Worm (Caenorhabditis elegans) whole organism, L3 larva: ENCODE data around the gene ZK1236.5.

Source experiments
- R02D3.7 ChIP-seq: fragments of 150-350 bp; optimal IDR thresholded peaks from 2 replicates; lab custom pipeline; 2014; ENCODE audit warnings: missing biosample characterization, missing genetic modification characterization
- ZK546.5 ChIP-seq: sonication (generic microtip); optimal IDR thresholded peaks from 2 replicates; lab custom pipeline; 2017; ENCODE audit warnings: missing biosample characterization, missing genetic modification characterization
- aly-2 ChIP-seq: fragments of 150-350 bp; optimal IDR thresholded peaks from 2 replicates; lab custom pipeline; 2014; ENCODE audit warnings: missing biosample characterization, missing genetic modification characterization
- ama-1 ChIP-seq: fragments of 150-350 bp; optimal IDR thresholded peaks from 2 replicates; lab custom pipeline; 2018
- ceh-16 ChIP-seq: sonication (generic microtip); optimal IDR thresholded peaks from 2 replicates; lab custom pipeline; 2017; ENCODE audit warnings: missing biosample characterization, missing genetic modification characterization
- ceh-28 ChIP-seq: fragments of 150-350 bp; optimal IDR thresholded peaks from 2 replicates; lab custom pipeline; 2014; ENCODE audit warnings: missing biosample characterization, missing genetic modification reagents, missing genetic modification characterization
- ceh-82 ChIP-seq: fragments of 150-350 bp; optimal IDR thresholded peaks from 2 replicates; lab custom pipeline; 2014; ENCODE audit warnings: missing biosample characterization, missing genetic modification characterization
- ceh-9 ChIP-seq: sonication (generic microtip); optimal IDR thresholded peaks from 2 replicates; lab custom pipeline; 2018; ENCODE audit warnings: missing biosample characterization, missing genetic modification characterization
- daf-12 ChIP-seq: fragments of 150-350 bp; optimal IDR thresholded peaks from 2 replicates; lab custom pipeline; 2014; ENCODE audit warnings: missing biosample characterization, missing genetic modification reagents, missing genetic modification characterization
- egl-27 ChIP-seq: sonication (generic microtip); optimal IDR thresholded peaks from 4 replicates; lab custom pipeline; 2017; ENCODE audit warnings: missing biosample characterization, missing genetic modification reagents, missing genetic modification characterization
- egl-5 ChIP-seq: fragments of 150-350 bp; optimal IDR thresholded peaks from 2 replicates; lab custom pipeline; 2017; ENCODE audit warnings: missing biosample characterization, missing genetic modification reagents, missing genetic modification characterization, inconsistent platforms
- elt-1 ChIP-seq: fragments of 150-350 bp; optimal IDR thresholded peaks from 2 replicates; lab custom pipeline; 2014; ENCODE audit warnings: missing biosample characterization, missing genetic modification characterization
- elt-2 ChIP-seq: sonication (generic microtip); optimal IDR thresholded peaks from 2 replicates; lab custom pipeline; 2016; ENCODE audit warnings: missing genetic modification reagents, mild to moderate bottlenecking, missing genetic modification characterization, missing compliant biosample characterization
- elt-3 ChIP-seq, 3 experiments: fragments of 150-350 bp in 1 of 3; sonication (generic microtip) in 2 of 3; optimal IDR thresholded peaks; 2 replicates in 2 of 3; 4 replicates in 1 of 3; lab custom pipeline; 2014 to 2017; ENCODE audit warnings: missing biosample characterization in 3 of 3, missing genetic modification characterization in 3 of 3
- eor-1 ChIP-seq, 2 experiments: fragments of 150-350 bp; optimal IDR thresholded peaks; 2 replicates each; lab custom pipeline; 2014 to 2018; ENCODE audit warnings: missing biosample characterization in 2 of 2, missing genetic modification characterization in 2 of 2
- fkh-10 ChIP-seq: sonication (generic microtip); optimal IDR thresholded peaks from 2 replicates; lab custom pipeline; 2017; ENCODE audit warnings: missing biosample characterization, missing genetic modification reagents, missing genetic modification characterization
- fkh-2 ChIP-seq: fragments of 150-350 bp; optimal IDR thresholded peaks from 2 replicates; lab custom pipeline; 2014; ENCODE audit warnings: missing biosample characterization, missing genetic modification reagents, missing genetic modification characterization
- hmg-11 ChIP-seq: sonication (generic microtip); optimal IDR thresholded peaks from 2 replicates; lab custom pipeline; 2016; ENCODE audit warnings: missing genetic modification characterization, missing compliant biosample characterization
- jun-1 ChIP-seq: fragments of 150-350 bp; optimal IDR thresholded peaks from 2 replicates; lab custom pipeline; 2014; ENCODE audit warnings: missing biosample characterization, missing genetic modification reagents, missing genetic modification characterization
- lin-15B ChIP-seq: fragments of 150-350 bp; optimal IDR thresholded peaks from 2 replicates; lab custom pipeline; 2014; ENCODE audit warnings: missing biosample characterization, missing genetic modification characterization
- lin-39 ChIP-seq: fragments of 150-350 bp; optimal IDR thresholded peaks from 2 replicates; lab custom pipeline; 2018; ENCODE audit warnings: missing biosample characterization, missing genetic modification reagents, missing genetic modification characterization
- lsy-12 ChIP-seq: sonication (generic microtip); optimal IDR thresholded peaks from 2 replicates; lab custom pipeline; 2016; ENCODE audit warnings: mild to moderate bottlenecking, missing genetic modification characterization, missing compliant biosample characterization
- mdl-1 ChIP-seq: fragments of 150-350 bp; optimal IDR thresholded peaks from 2 replicates; lab custom pipeline; 2014; ENCODE audit warnings: missing biosample characterization, missing genetic modification characterization
- mml-1 ChIP-seq: fragments of 150-350 bp; sonication (generic microtip); optimal IDR thresholded peaks from 3 replicates; lab custom pipeline; 2014; ENCODE audit warnings: missing biosample characterization, missing genetic modification characterization
- nfya-1 ChIP-seq: sonication (generic microtip); optimal IDR thresholded peaks from 2 replicates; lab custom pipeline; 2017; ENCODE audit warnings: missing genetic modification characterization, mild to moderate bottlenecking, missing compliant biosample characterization, antibody characterized with exemption, moderate library complexity; ENCODE audit not compliant: insufficient read depth
- nhr-11 ChIP-seq: fragments of 150-350 bp; optimal IDR thresholded peaks from 2 replicates; lab custom pipeline; 2014; ENCODE audit warnings: missing biosample characterization, missing genetic modification characterization
- nhr-23 ChIP-seq: fragments of 150-350 bp; optimal IDR thresholded peaks from 2 replicates; lab custom pipeline; 2014; ENCODE audit warnings: missing biosample characterization, missing genetic modification reagents, missing genetic modification characterization
- nhr-237 ChIP-seq: fragments of 150-350 bp; optimal IDR thresholded peaks from 2 replicates; lab custom pipeline; 2014; ENCODE audit warnings: missing biosample characterization, missing genetic modification characterization
- nhr-25 ChIP-seq: sonication (generic microtip); optimal IDR thresholded peaks from 2 replicates; lab custom pipeline; 2017; ENCODE audit warnings: missing biosample characterization, missing genetic modification characterization
- nhr-28 ChIP-seq: fragments of 150-350 bp; optimal IDR thresholded peaks from 2 replicates; lab custom pipeline; 2014; ENCODE audit warnings: missing biosample characterization, missing genetic modification characterization
- nhr-43 ChIP-seq: sonication (generic microtip); optimal IDR thresholded peaks from 2 replicates; lab custom pipeline; 2016; ENCODE audit warnings: mild to moderate bottlenecking, missing genetic modification characterization, missing compliant biosample characterization; ENCODE audit not compliant: poor library complexity, severe bottlenecking
- nhr-67 ChIP-seq: fragments of 150-350 bp; optimal IDR thresholded peaks from 2 replicates; lab custom pipeline; 2014; ENCODE audit warnings: missing biosample characterization, missing genetic modification characterization
- nhr-77 ChIP-seq: fragments of 150-350 bp; optimal IDR thresholded peaks from 2 replicates; lab custom pipeline; 2014; ENCODE audit warnings: missing biosample characterization, missing genetic modification characterization
- pha-4 ChIP-seq: fragments of 150-350 bp; optimal IDR thresholded peaks from 2 replicates; lab custom pipeline; 2014; ENCODE audit warnings: missing biosample characterization, missing genetic modification reagents, missing genetic modification characterization
- pqm-1 ChIP-seq: fragments of 150-350 bp; optimal IDR thresholded peaks from 2 replicates; lab custom pipeline; 2017; ENCODE audit warnings: missing biosample characterization, missing genetic modification characterization, inconsistent platforms
- skn-1 ChIP-seq: fragments of 150-350 bp; optimal IDR thresholded peaks from 2 replicates; lab custom pipeline; 2014; ENCODE audit warnings: missing biosample characterization, missing genetic modification characterization
- snpc-4 ChIP-seq: fragments of 150-350 bp; optimal IDR thresholded peaks from 2 replicates; lab custom pipeline; 2014; ENCODE audit warnings: missing biosample characterization, missing genetic modification characterization
- tbx-2 ChIP-seq: sonication (generic microtip); optimal IDR thresholded peaks from 2 replicates; lab custom pipeline; 2016; ENCODE audit warnings: mild to moderate bottlenecking, missing genetic modification characterization, missing compliant biosample characterization
- unc-39 ChIP-seq: sonication (generic microtip); optimal IDR thresholded peaks from 4 replicates; lab custom pipeline; 2017; ENCODE audit warnings: missing biosample characterization, missing genetic modification characterization
- unc-62 ChIP-seq: fragments of 150-350 bp; sonication (generic microtip); optimal IDR thresholded peaks from 4 replicates; lab custom pipeline; 2014; ENCODE audit warnings: missing biosample characterization, missing genetic modification reagents, missing genetic modification characterization
- zag-1 ChIP-seq: fragments of 150-350 bp; optimal IDR thresholded peaks from 2 replicates; lab custom pipeline; 2014; ENCODE audit warnings: missing biosample characterization, missing genetic modification characterization
- ztf-11 ChIP-seq: fragments of 150-350 bp; optimal IDR thresholded peaks from 2 replicates; lab custom pipeline; 2014; ENCODE audit warnings: missing biosample characterization, missing genetic modification characterization
- ztf-4 ChIP-seq: fragments of 150-350 bp; optimal IDR thresholded peaks from 2 replicates; lab custom pipeline; 2014; ENCODE audit warnings: missing biosample characterization, missing genetic modification characterization

The ZK1236.5 gene

DNA sequence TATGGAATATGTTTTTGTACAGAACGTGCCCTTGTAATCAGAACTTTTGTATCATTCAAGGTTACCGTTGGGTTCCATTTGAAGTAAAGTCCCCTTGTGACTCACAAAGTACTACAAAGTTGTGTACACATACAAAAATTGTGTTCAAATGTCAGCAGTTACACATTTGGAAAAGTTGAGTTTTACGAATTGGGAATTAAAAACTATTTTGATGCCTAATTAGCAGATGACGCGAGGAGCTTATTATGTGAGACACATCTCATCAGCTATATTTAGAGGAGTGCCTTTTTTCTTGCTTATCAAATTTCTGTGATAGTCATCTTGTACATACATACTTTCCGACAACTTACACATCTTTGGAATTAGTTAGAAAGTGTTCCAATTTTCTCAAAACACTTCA is 18.5 kb downstream of the ZK1236.5 start:
- TF ChIP-seq egl-5: no peak
- peak; percentile 32 for TF ChIP-seq pha-4 (tag; lab: Kevin White, UChicago)
- TF ChIP-seq fkh-10 (GFP tag; lab: Kevin White, UChicago): no peak

DNA sequence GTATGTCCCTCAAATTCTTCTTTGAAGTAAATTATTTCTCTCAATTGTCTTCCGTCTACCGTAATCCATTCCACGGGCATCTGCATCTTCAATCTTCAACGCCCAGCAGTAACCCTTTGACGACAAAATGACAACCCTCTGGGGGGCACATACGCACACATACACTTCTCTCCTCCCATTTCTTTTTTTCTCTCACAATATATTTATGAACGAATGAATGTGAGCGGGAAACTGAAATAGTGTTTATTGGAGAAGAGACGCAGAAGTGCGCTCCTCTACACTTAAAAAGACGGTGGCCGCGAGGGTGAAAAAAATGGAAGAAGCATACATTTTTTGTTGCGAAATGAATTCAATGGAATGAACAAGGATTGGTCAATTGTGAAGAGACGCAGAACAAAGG is 20.0 kb downstream of the ZK1236.5 start:
- TF ChIP-seq lsy-12 (peak; percentile 85), pha-4 (tag; lab: Kevin White, UChicago) (peak; percentile 82), nhr-67 (no peak), ztf-11 (no peak), unc-39 (no peak), ceh-9 (tag; lab: Kevin White, UChicago) (no peak), zag-1 (tag; lab: Kevin White, UChicago) (no peak), egl-27 (tag; lab: Kevin White, UChicago) (no peak), nhr-23 (tag; lab: Kevin White, UChicago) (peak; percentile 78), egl-5 (peak; percentile 60), ama-1 (lab: Kevin White, UChicago) (no peak), lin-15B (tag; lab: Kevin White, UChicago) (peak; percentile 88), ZK546.5 (no peak), eor-1 (tag; optimal IDR thresholded peaks at IDR 0.05; lab: Kevin White, UChicago) (no peak), elt-1 (peak; percentile 55), aly-2 (no peak), snpc-4 (peak; percentile 82), elt-3 (tag; optimal IDR thresholded peaks at IDR 0.05; lab: Kevin White, UChicago) (no peak), elt-2 (tag; lab: Kevin White, UChicago) (peak; percentile 65), mdl-1 (no peak), R02D3.7 (tag; lab: Kevin White, UChicago) (peak; percentile 23), nhr-237 (tag; lab: Kevin White, UChicago) (no peak), nhr-11 (tag; lab: Kevin White, UChicago) (no peak), nhr-43 (tag; lab: Kevin White, UChicago) (peak; percentile 14), tbx-2 (tag; lab: Kevin White, UChicago) (no peak), skn-1 (tag; lab: Kevin White, UChicago) (peak; percentile 35), nhr-25 (tag; lab: Kevin White, UChicago) (peak; percentile 83), nhr-77 (tag; lab: Kevin White, UChicago) (no peak), daf-12 (tag; lab: Kevin White, UChicago) (no peak), jun-1 (tag; lab: Kevin White, UChicago) (no peak), lin-39 (tag; lab: Kevin White, UChicago) (peak; percentile 77), ztf-4 (no peak), pqm-1 (tag; lab: Kevin White, UChicago) (peak; percentile 66), hmg-11 (tag; lab: Kevin White, UChicago) (peak; percentile 80), nhr-28 (tag; lab: Kevin White, UChicago) (no peak), fkh-2 (tag; lab: Kevin White, UChicago) (no peak), ceh-16 (tag; lab: Kevin White, UChicago) (no peak), nfya-1 (tag; lab: Kevin White, UChicago) (peak; percentile 99), unc-62 (GFP tag; lab: Kevin White, UChicago) (peak; percentile 70), ceh-82 (tag; lab: Kevin White, UChicago) (no peak), fkh-10 (GFP tag; lab: Kevin White, UChicago) (peak; percentile 75), ceh-28 (tag; lab: Kevin White, UChicago) (peak; percentile 59)

DNA sequence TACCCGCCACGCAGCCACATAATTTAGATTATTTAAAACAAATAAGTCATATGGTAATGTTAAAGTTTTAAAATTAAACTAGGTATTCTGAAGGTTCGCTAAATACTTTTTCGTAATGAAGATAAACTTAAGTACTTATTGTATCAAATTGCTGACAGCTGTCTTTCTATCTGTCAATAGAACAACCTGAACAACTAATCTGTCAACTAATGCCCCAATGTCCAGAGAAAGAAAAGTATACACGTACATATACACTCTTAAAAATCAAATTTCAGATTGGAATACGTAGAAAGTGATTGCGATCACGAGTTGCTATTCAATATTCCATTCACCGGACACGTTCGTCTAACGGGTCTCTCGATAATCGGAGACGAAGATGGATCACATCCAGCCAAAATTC is 21.3 kb downstream of the ZK1236.5 start:
- TF ChIP-seq aly-2: no peak
- TF ChIP-seq ztf-11: no peak
- TF ChIP-seq ceh-16 (tag; lab: Kevin White, UChicago): no peak
- TF ChIP-seq tbx-2 (tag; lab: Kevin White, UChicago): no peak
- TF ChIP-seq mml-1 (tag; lab: Kevin White, UChicago): no peak
- no peak for TF ChIP-seq skn-1 (tag; lab: Kevin White, UChicago)
- TF ChIP-seq hmg-11 (tag; lab: Kevin White, UChicago): no peak
- no peak for TF ChIP-seq unc-39
- TF ChIP-seq nhr-28 (tag; lab: Kevin White, UChicago): no peak
- no peak for TF ChIP-seq egl-5
